Fruit fly (Drosophila melanogaster) whole organism, embryonic: Measurements from ENCODE around the gene Polr3G.

Source experiments
- Aef1 ChIP-seq: fragments of 200-800 bp; sonication (Bioruptor generic); IDR thresholded peaks from 3 replicates; pipeline ENCODE4 v1.3.6; 2022; ENCODE audit warnings: missing biosample characterization, missing genetic modification characterization
- CG10147 ChIP-seq: fragments of 200-800 bp; sonication (Bioruptor generic); optimal IDR thresholded peaks from 2 replicates; lab custom pipeline; 2019; ENCODE audit warnings: missing biosample characterization, mild to moderate bottlenecking, missing genetic modification characterization, moderate library complexity
- CG11504 ChIP-seq: fragments of 200-800 bp; sonication (Bioruptor generic); optimal IDR thresholded peaks from 3 replicates; lab custom pipeline; 2019; ENCODE audit warnings: missing biosample characterization, mild to moderate bottlenecking, missing genetic modification characterization, moderate library complexity
- CG11695 ChIP-seq: fragments of 200-800 bp; sonication (Bioruptor generic); IDR thresholded peaks from 3 replicates; pipeline ENCODE4 v1.3.6; 2022; ENCODE audit warnings: missing biosample characterization, missing genetic modification characterization
- CG14441 ChIP-seq: fragments of 200-800 bp; sonication (Bioruptor generic); IDR thresholded peaks from 2 replicates; pipeline ENCODE4 v1.3.6; 2022; ENCODE audit warnings: missing biosample characterization, missing genetic modification characterization
- CG14710 ChIP-seq: fragments of 200-800 bp; sonication (Bioruptor generic); optimal IDR thresholded peaks from 3 replicates; lab custom pipeline; 2019; ENCODE audit warnings: missing biosample characterization, mild to moderate bottlenecking, missing genetic modification characterization, moderate library complexity
- CG15269 ChIP-seq: fragments of 200-800 bp; sonication (Bioruptor generic); optimal IDR thresholded peaks from 2 replicates; lab custom pipeline; 2018; ENCODE audit warnings: missing biosample characterization, mild to moderate bottlenecking, missing genetic modification characterization, moderate library complexity
- CG1603 ChIP-seq: fragments of 200-800 bp; sonication (Bioruptor generic); optimal IDR thresholded peaks from 2 replicates; lab custom pipeline; 2019; ENCODE audit warnings: missing biosample characterization, mild to moderate bottlenecking, missing genetic modification characterization, moderate library complexity
- CG16815 ChIP-seq: fragments of 200-800 bp; sonication (Bioruptor generic); optimal IDR thresholded peaks from 3 replicates; lab custom pipeline; 2017; ENCODE audit warnings: missing biosample characterization, mild to moderate bottlenecking, missing genetic modification characterization
- CG17361 ChIP-seq: fragments of 200-800 bp; sonication (Bioruptor generic); IDR thresholded peaks from 3 replicates; pipeline ENCODE4 v1.3.6; 2022; ENCODE audit warnings: missing biosample characterization, missing genetic modification characterization
- CG17829 ChIP-seq: fragments of 200-800 bp; optimal IDR thresholded peaks from 2 replicates; lab custom pipeline; 2019; ENCODE audit warnings: missing biosample characterization, mild to moderate bottlenecking, missing genetic modification characterization, moderate library complexity
- CG2678 ChIP-seq: fragments of 200-800 bp; sonication (Bioruptor generic); optimal IDR thresholded peaks from 3 replicates; lab custom pipeline; 2019; ENCODE audit warnings: missing biosample characterization, mild to moderate bottlenecking, missing genetic modification characterization, moderate library complexity
- CG30403 ChIP-seq: fragments of 200-800 bp; sonication (Bioruptor generic); optimal IDR thresholded peaks from 3 replicates; lab custom pipeline; 2016; ENCODE audit warnings: missing biosample characterization, missing genetic modification characterization
- CG32532 ChIP-seq: fragments of 200-800 bp; sonication (Bioruptor generic); IDR thresholded peaks from 2 replicates; pipeline ENCODE4 v1.3.6; 2022; ENCODE audit warnings: missing biosample characterization, missing genetic modification characterization
- CG6683 ChIP-seq: fragments of 200-800 bp; sonication (Bioruptor generic); optimal IDR thresholded peaks from 2 replicates; lab custom pipeline; 2017; ENCODE audit warnings: missing biosample characterization, mild to moderate bottlenecking, missing genetic modification characterization, missing genetic modification reagents
- CG6791 ChIP-seq: fragments of 200-800 bp; sonication (Bioruptor generic); IDR thresholded peaks from 3 replicates; pipeline ENCODE4 v1.3.6; 2022; ENCODE audit warnings: missing biosample characterization, missing genetic modification characterization; ENCODE audit not compliant: partially characterized antibody
- CG9215 ChIP-seq: fragments of 200-800 bp; sonication (Bioruptor generic); IDR thresholded peaks from 2 replicates; pipeline ENCODE4 v1.3.6; 2022; ENCODE audit warnings: missing biosample characterization, missing genetic modification characterization
- CG9797 ChIP-seq: fragments of 200-800 bp; sonication (Bioruptor generic); optimal IDR thresholded peaks from 3 replicates; lab custom pipeline; 2018; ENCODE audit warnings: missing biosample characterization, mild to moderate bottlenecking, missing genetic modification characterization
- D19A ChIP-seq: fragments of 200-800 bp; optimal IDR thresholded peaks from 3 replicates; lab custom pipeline; 2019; ENCODE audit warnings: missing biosample characterization, mild to moderate bottlenecking, missing genetic modification characterization, moderate library complexity
- D19B ChIP-seq: fragments of 200-800 bp; sonication (Bioruptor generic); optimal IDR thresholded peaks from 2 replicates; lab custom pipeline; 2017; ENCODE audit warnings: missing biosample characterization, mild to moderate bottlenecking, missing genetic modification characterization
- Dad ChIP-seq: fragments of 200-800 bp; sonication (Bioruptor generic); optimal IDR thresholded peaks from 3 replicates; lab custom pipeline; 2016; ENCODE audit warnings: missing biosample characterization, missing genetic modification characterization
- H15 ChIP-seq: fragments of 200-800 bp; sonication (Bioruptor generic); IDR thresholded peaks from 3 replicates; pipeline ENCODE4 v1.3.6; 2022; ENCODE audit warnings: missing biosample characterization, missing genetic modification characterization
- HLH3B ChIP-seq: fragments of 200-800 bp; sonication (Bioruptor generic); IDR thresholded peaks from 2 replicates; pipeline ENCODE4 v1.3.6; 2022; ENCODE audit warnings: missing biosample characterization, missing genetic modification characterization
- Hmr ChIP-seq: fragments of 200-800 bp; sonication (Bioruptor generic); optimal IDR thresholded peaks from 3 replicates; lab custom pipeline; 2017; ENCODE audit warnings: mild to moderate bottlenecking, missing biosample characterization, missing genetic modification reagents, missing genetic modification characterization
- MBD-R2 ChIP-seq: fragments of 200-800 bp; sonication (Bioruptor generic); IDR thresholded peaks from 2 replicates; pipeline ENCODE4 v1.3.6; 2022; ENCODE audit warnings: missing biosample characterization, missing genetic modification characterization
- Opbp ChIP-seq: fragments of 200-800 bp; sonication (Bioruptor generic); IDR thresholded peaks from 3 replicates; pipeline ENCODE4 v1.3.6; 2022; ENCODE audit warnings: missing biosample characterization, missing genetic modification characterization; ENCODE audit not compliant: partially characterized antibody
- Optix ChIP-seq: fragments of 200-800 bp; sonication (Bioruptor generic); IDR thresholded peaks from 3 replicates; pipeline ENCODE4 v1.3.6; 2022; ENCODE audit warnings: missing biosample characterization, missing genetic modification characterization
- Sox102F ChIP-seq: fragments of 200-800 bp; sonication (Bioruptor generic); optimal IDR thresholded peaks from 2 replicates; lab custom pipeline; 2018; ENCODE audit warnings: missing biosample characterization, mild to moderate bottlenecking, missing genetic modification characterization, moderate library complexity
- Ssrp ChIP-seq: fragments of 200-800 bp; sonication (Bioruptor generic); optimal IDR thresholded peaks from 2 replicates; lab custom pipeline; 2018; ENCODE audit warnings: missing biosample characterization, mild to moderate bottlenecking, missing genetic modification characterization, moderate library complexity
- Xrp1 ChIP-seq: fragments of 200-800 bp; sonication (Bioruptor generic); IDR thresholded peaks from 2 replicates; pipeline ENCODE4 v1.3.6; 2022; ENCODE audit warnings: missing biosample characterization, missing genetic modification characterization
- ase ChIP-seq: fragments of 200-800 bp; sonication (Bioruptor generic); IDR thresholded peaks from 3 replicates; pipeline ENCODE4 v1.3.6; 2022; ENCODE audit warnings: missing biosample characterization, missing genetic modification characterization
- bbx ChIP-seq: fragments of 200-800 bp; sonication (Bioruptor generic); IDR thresholded peaks from 2 replicates; pipeline ENCODE4 v1.3.6; 2022; ENCODE audit warnings: missing biosample characterization, missing genetic modification characterization; ENCODE audit not compliant: partially characterized antibody
- cad ChIP-seq: fragments of >200 bp; optimal IDR thresholded peaks from 2 replicates; lab custom pipeline; 2017; ENCODE audit warnings: missing biosample characterization, missing genetic modification characterization
- dmrt99B ChIP-seq: fragments of 200-800 bp; sonication (Bioruptor generic); optimal IDR thresholded peaks from 2 replicates; lab custom pipeline; 2018; ENCODE audit warnings: missing biosample characterization, mild to moderate bottlenecking, missing genetic modification characterization, moderate library complexity
- gem ChIP-seq: fragments of 200-800 bp; sonication (Bioruptor generic); optimal IDR thresholded peaks from 2 replicates; lab custom pipeline; 2019; ENCODE audit warnings: missing biosample characterization, mild to moderate bottlenecking, missing genetic modification characterization, moderate library complexity
- hkb ChIP-seq, 2 experiments: fragments of 200-800 bp in 1 of 2; fragments of >200 bp in 1 of 2; sonication (Bioruptor generic) in 1 of 2; IDR thresholded peaks in 1 of 2; optimal IDR thresholded peaks in 1 of 2; 2 replicates each; pipeline versions ENCODE4 v1.3.6 to Lab custom; 2017 to 2022; ENCODE audit warnings: missing biosample characterization in 1 of 2, missing genetic modification characterization in 1 of 2
- lmd ChIP-seq: fragments of 200-800 bp; sonication (Bioruptor generic); IDR thresholded peaks from 2 replicates; pipeline ENCODE4 v1.3.6; 2022; ENCODE audit warnings: missing biosample characterization, missing genetic modification characterization
- nmo ChIP-seq: fragments of 200-800 bp; sonication (Bioruptor generic); optimal IDR thresholded peaks from 2 replicates; lab custom pipeline; 2018; ENCODE audit warnings: missing biosample characterization, mild to moderate bottlenecking, missing genetic modification characterization, moderate library complexity
- peb ChIP-seq: fragments of 200-800 bp; sonication (Bioruptor generic); IDR thresholded peaks from 2 replicates; pipeline ENCODE4 v1.3.6; 2022; ENCODE audit warnings: missing biosample characterization, missing genetic modification characterization
- run ChIP-seq: fragments of 200-800 bp; sonication (Bioruptor generic); optimal IDR thresholded peaks from 3 replicates; lab custom pipeline; 2018; ENCODE audit warnings: missing biosample characterization, mild to moderate bottlenecking, missing genetic modification characterization
- seq ChIP-seq: fragments of 200-800 bp; sonication (Bioruptor generic); IDR thresholded peaks from 2 replicates; pipeline ENCODE4 v1.3.6; 2022; ENCODE audit warnings: missing biosample characterization, missing genetic modification characterization
- sr ChIP-seq: fragments of 200-800 bp; sonication (Bioruptor generic); IDR thresholded peaks from 3 replicates; pipeline ENCODE4 v1.3.6; 2022; ENCODE audit warnings: missing biosample characterization, missing genetic modification characterization
- twi ChIP-seq: fragments of 200-800 bp; optimal IDR thresholded peaks from 2 replicates; lab custom pipeline; 2019; ENCODE audit warnings: missing biosample characterization, mild to moderate bottlenecking, missing genetic modification characterization, moderate library complexity
- wek ChIP-seq: fragments of 200-800 bp; sonication (Bioruptor generic); optimal IDR thresholded peaks from 3 replicates; lab custom pipeline; 2018; ENCODE audit warnings: missing biosample characterization, mild to moderate bottlenecking, missing genetic modification characterization, moderate library complexity
- zen2 ChIP-seq: fragments of 200-800 bp; sonication (Bioruptor generic); IDR thresholded peaks from 3 replicates; pipeline ENCODE4 v1.3.6; 2022; ENCODE audit warnings: missing biosample characterization, missing genetic modification characterization; ENCODE audit not compliant: partially characterized antibody

Gene Polr3G

dm6 chr3L:17461369-17462012, 34.6 kb upstream of the Polr3G start (continued):
- TF ChIP-seq cad (no peak), CG10147 (GFP tag; lab: Kevin White, UChicago) (peak; percentile 11), CG14441 (GFP tag; lab: Robert Waterston, UW) (peak; percentile 52; the same call in 1 of the 2 replicates), sr (no peak), HLH3B (GFP tag; lab: Robert Waterston, UW) (0 out of 2 replicates have a peak, but pooled peaks have one; percentile 34), CG6791 (no peak), gem (tag; lab: Kevin White, UChicago) (peak; percentile 12), lmd (GFP tag; lab: Robert Waterston, UW) (peak; percentile 11; the same call in 1 of the 2 replicates), hkb (optimal IDR thresholded peaks at IDR 0.05; lab: Kevin White, UChicago) (no peak), hkb (GFP tag; IDR thresholded peaks at IDR 0.05; lab: Robert Waterston, UW) (peak; percentile 18; the same call in 1 of the 2 replicates), wek (GFP tag; lab: Kevin White, UChicago) (no peak), bbx (GFP tag; lab: Robert Waterston, UW) (no peak), Opbp (GFP tag; lab: Robert Waterston, UW) (no peak), MBD-R2 (GFP tag; lab: Robert Waterston, UW) (peak; percentile 12; the same call in 1 of the 2 replicates), Aef1 (GFP tag; lab: Robert Waterston, UW) (no peak), CG17361 (0 out of 3 replicates have a peak, but pooled peaks have one; percentile 9)

dm6 chr3L:17458856-17459518, 32.1 kb upstream of the Polr3G start:
- TF ChIP-seq CG2678 (tag; lab: Kevin White, UChicago) = peak; percentile 47
- peak; percentile 45; the same call in 1 of the 2 replicates for TF ChIP-seq CG14441 (GFP tag; lab: Robert Waterston, UW)
- TF ChIP-seq zen2 (GFP tag; lab: Robert Waterston, UW) = no peak
- peak; percentile 59 for TF ChIP-seq CG11504 (tag; lab: Kevin White, UChicago)
- peak; percentile 12; the same call in 1 of the 2 replicates for TF ChIP-seq CG32532 (GFP tag; lab: Robert Waterston, UW)
- TF ChIP-seq dmrt99B (tag; lab: Kevin White, UChicago) = peak; percentile 48
- TF ChIP-seq H15 (GFP tag; lab: Robert Waterston, UW) = 0 out of 3 replicates have a peak, but pooled peaks have one; percentile 34
- peak; percentile 50 for TF ChIP-seq Sox102F (GFP tag; lab: Kevin White, UChicago)
- peak; percentile 20 for TF ChIP-seq nmo (GFP tag; lab: Kevin White, UChicago)
- no peak for TF ChIP-seq peb (GFP tag; lab: Robert Waterston, UW)
- TF ChIP-seq Dad (GFP tag; lab: Kevin White, UChicago) = no peak
- 0 out of 3 replicates have a peak, but pooled peaks have one; percentile 31 for TF ChIP-seq ase (GFP tag; lab: Robert Waterston, UW)
- TF ChIP-seq seq (GFP tag; lab: Robert Waterston, UW) = no peak
- peak; percentile 16 for TF ChIP-seq CG1603 (tag; lab: Kevin White, UChicago)
- TF ChIP-seq Optix = no peak
- no peak for TF ChIP-seq CG9797 (GFP tag; lab: Kevin White, UChicago)
- TF ChIP-seq Ssrp = peak; percentile 43
- TF ChIP-seq twi (tag; lab: Kevin White, UChicago) = no peak
- peak; percentile 11 for TF ChIP-seq CG6683
- TF ChIP-seq Hmr (GFP tag; lab: Kevin White, UChicago) = peak; percentile 22
- peak; percentile 18 for TF ChIP-seq CG14710 (tag; lab: Kevin White, UChicago)
- TF ChIP-seq CG15269 (tag; lab: Kevin White, UChicago) = peak; percentile 33
- peak; percentile 38 for TF ChIP-seq CG17829 (tag; lab: Kevin White, UChicago)
- TF ChIP-seq hkb (optimal IDR thresholded peaks at IDR 0.05; lab: Kevin White, UChicago) = no peak
- peak; percentile 59; the same call in 1 of the 2 replicates for TF ChIP-seq hkb (GFP tag; IDR thresholded peaks at IDR 0.05; lab: Robert Waterston, UW)
- TF ChIP-seq D19A (tag; lab: Kevin White, UChicago) = peak; percentile 39
- TF ChIP-seq CG30403 = peak; percentile 32
- no peak for TF ChIP-seq CG9215 (GFP tag; lab: Robert Waterston, UW)
- peak; percentile 59 for TF ChIP-seq D19B
- peak; percentile 3 for TF ChIP-seq CG16815 (GFP tag; lab: Kevin White, UChicago)
- no peak for TF ChIP-seq run (tag; lab: Kevin White, UChicago)
- TF ChIP-seq CG11695 (GFP tag; lab: Robert Waterston, UW) = peak; percentile 63; the same call in 2 of the 3 replicates
- peak; percentile 76 for TF ChIP-seq Xrp1 (GFP tag; lab: Robert Waterston, UW)
